Fruit fly (Drosophila melanogaster): Measurements from ENCODE around the gene CG32053.

CG32053 gene

dm6 chr3L:10092278-10092903 lies at the start of gene CG32053:
Gene CG32053, minus strand, starts transcription at chr3L:10092346.
- TF ChIP-seq Jra (GFP tag; optimal IDR thresholded peaks at IDR 0.05) = no peak
- TF ChIP-seq Rel (GFP tag; optimal IDR thresholded peaks at IDR 0.05) = no peak
- TF ChIP-seq Rel (tag; optimal IDR thresholded peaks at IDR 0.05) = peak; percentile 77

- peak; percentile 19 for TF ChIP-seq HLH106 (tag; optimal IDR thresholded peaks at IDR 0.05)
- no peak for TF ChIP-seq Jra (GFP tag; optimal IDR thresholded peaks at IDR 0.05)
- no peak for TF ChIP-seq ey (GFP tag; optimal IDR thresholded peaks at IDR 0.05)
- TF ChIP-seq pan (optimal IDR thresholded peaks at IDR 0.05) = no peak
- no peak for TF ChIP-seq foxo (GFP tag; optimal IDR thresholded peaks at IDR 0.05)
Measured at dm6 chr3L:10110379-10110778, 18.2 kb upstream of the CG32053 start.

dm6 chr3L:10105820-10106219 lies 13.7 kb upstream of the CG32053 start:
- TF ChIP-seq Rel (GFP tag; optimal IDR thresholded peaks at IDR 0.05) (no peak), Rel (tag; optimal IDR thresholded peaks at IDR 0.05) (no peak), pan (optimal IDR thresholded peaks at IDR 0.05) (no peak), sv (GFP tag; optimal IDR thresholded peaks at IDR 0.05) (no peak)

dm6 chr3L:10100781-10101180 lies 8.6 kb upstream of the CG32053 start, which contains the start of gene CG42826:
Gene CG42826, minus strand, starts transcription at chr3L:10100881.
- TF ChIP-seq CG9705 (GFP tag; optimal IDR thresholded peaks at IDR 0.05) (no peak), rgr (GFP tag; optimal IDR thresholded peaks at IDR 0.05) (no peak), pan (optimal IDR thresholded peaks at IDR 0.05) (no peak), Jra (GFP tag; optimal IDR thresholded peaks at IDR 0.05) (no peak), dsf (GFP tag; optimal IDR thresholded peaks at IDR 0.05; ENCODE audit: borderline replicate concordance) (no peak), Mio (GFP tag; optimal IDR thresholded peaks at IDR 0.05) (no peak), HLH106 (tag; optimal IDR thresholded peaks at IDR 0.05) (no peak), Abd-B (GFP tag; optimal IDR thresholded peaks at IDR 0.05) (no peak), N (GFP tag; optimal IDR thresholded peaks at IDR 0.05) (no peak), CG32264 (GFP tag; optimal IDR thresholded peaks at IDR 0.05) (no peak), woc (GFP tag; optimal IDR thresholded peaks at IDR 0.05) (no peak), CrebA (GFP tag; optimal IDR thresholded peaks at IDR 0.05; ENCODE audit: borderline replicate concordance) (no peak), Hr78 (GFP tag; optimal IDR thresholded peaks at IDR 0.05) (no peak), sage (GFP tag; optimal IDR thresholded peaks at IDR 0.05) (no peak), Hr83 (GFP tag; optimal IDR thresholded peaks at IDR 0.05; ENCODE audit: poor library complexity, severe bottlenecking) (no peak), Myc (optimal IDR thresholded peaks at IDR 0.05) (no peak), Dif (GFP tag; optimal IDR thresholded peaks at IDR 0.05; ENCODE audit: partially characterized antibody) (no peak), dmrt93B (GFP tag; optimal IDR thresholded peaks at IDR 0.05) (no peak), foxo (GFP tag; optimal IDR thresholded peaks at IDR 0.05) (no peak), brk (GFP tag; optimal IDR thresholded peaks at IDR 0.05) (no peak)

dm6 chr3L:10098015-10098414 lies 5.9 kb upstream of the CG32053 start, which contains the start of gene Srg2:
Gene Srg2, minus strand, starts transcription at chr3L:10098115.
- no peak for TF ChIP-seq usp (GFP tag; optimal IDR thresholded peaks at IDR 0.05)
- no peak for TF ChIP-seq fru (GFP tag; optimal IDR thresholded peaks at IDR 0.05)
- no peak for TF ChIP-seq Myc (optimal IDR thresholded peaks at IDR 0.05)
- no peak for TF ChIP-seq jim (GFP tag; optimal IDR thresholded peaks at IDR 0.05)
- TF ChIP-seq Dif (GFP tag; optimal IDR thresholded peaks at IDR 0.05; ENCODE audit: partially characterized antibody) = no peak
- TF ChIP-seq Hr78 (GFP tag; optimal IDR thresholded peaks at IDR 0.05) = no peak
- no peak for TF ChIP-seq Jra (GFP tag; optimal IDR thresholded peaks at IDR 0.05)
- TF ChIP-seq foxo (GFP tag; optimal IDR thresholded peaks at IDR 0.05) = no peak
- no peak for TF ChIP-seq Hr83 (GFP tag; optimal IDR thresholded peaks at IDR 0.05; ENCODE audit: poor library complexity, severe bottlenecking)
- TF ChIP-seq CG32264 (GFP tag; optimal IDR thresholded peaks at IDR 0.05) = no peak
- TF ChIP-seq Hnf4 (GFP tag; optimal IDR thresholded peaks at IDR 0.05) = no peak
- TF ChIP-seq dl (GFP tag; optimal IDR thresholded peaks at IDR 0.05; ENCODE audit: insufficient read depth in 1 of 2, partially characterized antibody in 2 of 2) = no peak
- TF ChIP-seq dmrt93B (GFP tag; optimal IDR thresholded peaks at IDR 0.05) = no peak
- no peak for TF ChIP-seq Abd-B (GFP tag; optimal IDR thresholded peaks at IDR 0.05)
- TF ChIP-seq ey (GFP tag; optimal IDR thresholded peaks at IDR 0.05) = no peak
- TF ChIP-seq N (GFP tag; optimal IDR thresholded peaks at IDR 0.05) = no peak
- no peak for TF ChIP-seq h (GFP tag; optimal IDR thresholded peaks at IDR 0.05)
- TF ChIP-seq psq (GFP tag; optimal IDR thresholded peaks at IDR 0.05) = no peak
- TF ChIP-seq lola (GFP tag; optimal IDR thresholded peaks at IDR 0.05) = no peak
- no peak for TF ChIP-seq tai (GFP tag; optimal IDR thresholded peaks at IDR 0.05)
